Fruit fly (Drosophila melanogaster) whole organism, wandering third instar larva: Measurements from ENCODE around the gene CG9121.
A peak's percentile ranks its signal among the peaks of the same experiment; 100 is the strongest.

ENCODE experiments used
- Abd-B ChIP-seq: fragments of >200 bp; optimal IDR thresholded peaks from 2 replicates; lab custom pipeline; 2017; ENCODE audit warnings: missing biosample characterization, missing genetic modification characterization
- CG32264 ChIP-seq: fragments of 200-800 bp; sonication (Bioruptor generic); optimal IDR thresholded peaks from 2 replicates; lab custom pipeline; 2016; ENCODE audit warnings: missing biosample characterization, missing genetic modification characterization
- CG9705 ChIP-seq: fragments of 200-800 bp; sonication (Bioruptor generic); optimal IDR thresholded peaks from 2 replicates; lab custom pipeline; 2018; ENCODE audit warnings: missing biosample characterization, mild to moderate bottlenecking, missing genetic modification characterization
- Dfd ChIP-seq: fragments of >200 bp; optimal IDR thresholded peaks from 2 replicates; lab custom pipeline; 2017; ENCODE audit warnings: missing biosample characterization, missing genetic modification characterization
- GATAd ChIP-seq: sonication (Bioruptor generic); optimal IDR thresholded peaks from 2 replicates; lab custom pipeline; 2016; ENCODE audit warnings: missing biosample characterization, missing genetic modification characterization
- HLH106 ChIP-seq: fragments of 200-800 bp; optimal IDR thresholded peaks from 3 replicates; lab custom pipeline; 2019; ENCODE audit warnings: missing biosample characterization, mild to moderate bottlenecking, missing genetic modification characterization, moderate library complexity
- Hnf4 ChIP-seq: fragments of 200-800 bp; sonication (Bioruptor generic); optimal IDR thresholded peaks from 2 replicates; lab custom pipeline; 2016; ENCODE audit warnings: missing biosample characterization, mild to moderate bottlenecking, missing genetic modification characterization
- Hr78 ChIP-seq: fragments of >200 bp; optimal IDR thresholded peaks from 2 replicates; lab custom pipeline; 2017; ENCODE audit warnings: missing biosample characterization, missing genetic modification characterization
- Hr83 ChIP-seq: fragments of 200-300 bp; sonication (Bioruptor generic); optimal IDR thresholded peaks from 2 replicates; lab custom pipeline; 2016; ENCODE audit warnings: missing biosample characterization, mild to moderate bottlenecking, missing genetic modification characterization, moderate library complexity; ENCODE audit not compliant: poor library complexity, severe bottlenecking
- Jra ChIP-seq: sonication (Bioruptor generic); optimal IDR thresholded peaks from 2 replicates; lab custom pipeline; 2016; ENCODE audit warnings: missing biosample characterization, missing genetic modification characterization
- Mio ChIP-seq: sonication (Bioruptor generic); optimal IDR thresholded peaks from 2 replicates; lab custom pipeline; 2016; ENCODE audit warnings: missing biosample characterization, missing genetic modification characterization
- N ChIP-seq: fragments of >200 bp; optimal IDR thresholded peaks from 2 replicates; lab custom pipeline; 2018; ENCODE audit warnings: missing biosample characterization, missing external identifiers, missing genetic modification characterization
- OdsH ChIP-seq: fragments of 200-800 bp; sonication (Bioruptor generic); optimal IDR thresholded peaks from 2 replicates; lab custom pipeline; 2016; ENCODE audit warnings: missing biosample characterization, mild to moderate bottlenecking, missing genetic modification characterization
- Rel ChIP-seq, 2 experiments: fragments of 200-800 bp; sonication (Bioruptor generic) in 1 of 2; optimal IDR thresholded peaks; 2 replicates in 1 of 2; 3 replicates in 1 of 2; lab custom pipeline; 2016 to 2019; ENCODE audit warnings: mild to moderate bottlenecking in 2 of 2, missing biosample characterization in 2 of 2, missing genetic modification characterization in 2 of 2, moderate library complexity in 1 of 2
- Sp1 ChIP-seq: fragments of 200-800 bp; sonication (Bioruptor generic); optimal IDR thresholded peaks from 3 replicates; lab custom pipeline; 2019; ENCODE audit warnings: missing biosample characterization, mild to moderate bottlenecking, missing genetic modification characterization, moderate library complexity
- Vsx2 ChIP-seq: fragments of 200-300, 225-300 bp; sonication (Bioruptor generic); optimal IDR thresholded peaks from 2 replicates; lab custom pipeline; 2018; ENCODE audit warnings: missing biosample characterization, missing genetic modification characterization; ENCODE audit not compliant: partially characterized antibody
- br ChIP-seq: fragments of 200-800 bp; sonication (Bioruptor generic); optimal IDR thresholded peaks from 2 replicates; lab custom pipeline; 2016; ENCODE audit warnings: missing biosample characterization, missing genetic modification characterization
- brk ChIP-seq: fragments of 200-800 bp; sonication (Bioruptor generic); optimal IDR thresholded peaks from 2 replicates; lab custom pipeline; 2016; ENCODE audit warnings: missing biosample characterization, mild to moderate bottlenecking, missing genetic modification characterization
- dmrt93B ChIP-seq: fragments of 200-800 bp; sonication (Bioruptor generic); optimal IDR thresholded peaks from 2 replicates; lab custom pipeline; 2018; ENCODE audit warnings: missing biosample characterization, mild to moderate bottlenecking, missing genetic modification characterization
- dsf ChIP-seq: sonication (Bioruptor generic); optimal IDR thresholded peaks from 2 replicates; lab custom pipeline; 2016; ENCODE audit warnings: missing biosample characterization, missing genetic modification characterization, borderline replicate concordance
- ey ChIP-seq: fragments of 200-800 bp; sonication (Bioruptor generic); optimal IDR thresholded peaks from 2 replicates; lab custom pipeline; 2016; ENCODE audit warnings: missing biosample characterization, missing genetic modification characterization
- foxo ChIP-seq, 2 experiments: fragments of 200-800 bp; sonication (Bioruptor generic); optimal IDR thresholded peaks; 2 replicates in 1 of 2; 3 replicates in 1 of 2; lab custom pipeline; 2016 to 2017; ENCODE audit warnings: missing biosample characterization in 2 of 2, missing genetic modification characterization in 2 of 2
- fru ChIP-seq: fragments of 200-800 bp; sonication (Bioruptor generic); optimal IDR thresholded peaks from 3 replicates; lab custom pipeline; 2016; ENCODE audit warnings: missing biosample characterization, mild to moderate bottlenecking, missing genetic modification characterization
- h ChIP-seq: fragments of 200-800 bp; sonication (Bioruptor generic); optimal IDR thresholded peaks from 3 replicates; lab custom pipeline; 2016; ENCODE audit warnings: missing biosample characterization, mild to moderate bottlenecking, missing genetic modification characterization
- jim ChIP-seq: fragments of 175-275, 200-325 bp; sonication (Bioruptor generic); optimal IDR thresholded peaks from 2 replicates; lab custom pipeline; 2016; ENCODE audit warnings: missing biosample characterization, mild to moderate bottlenecking, missing genetic modification characterization
- psq ChIP-seq: fragments of 200-800 bp; sonication (Bioruptor generic); optimal IDR thresholded peaks from 3 replicates; lab custom pipeline; 2017; ENCODE audit warnings: missing biosample characterization, mild to moderate bottlenecking, missing genetic modification characterization, moderate library complexity
- rgr ChIP-seq: fragments of 200-800 bp; sonication (Bioruptor generic); optimal IDR thresholded peaks from 3 replicates; lab custom pipeline; 2016; ENCODE audit warnings: missing biosample characterization, mild to moderate bottlenecking, missing genetic modification characterization
- sage ChIP-seq: fragments of 200-800 bp; sonication (Bioruptor generic); optimal IDR thresholded peaks from 2 replicates; lab custom pipeline; 2016; ENCODE audit warnings: missing biosample characterization, mild to moderate bottlenecking, missing genetic modification characterization
- sv ChIP-seq: fragments of 200-800 bp; sonication (Bioruptor generic); optimal IDR thresholded peaks from 3 replicates; lab custom pipeline; 2016; ENCODE audit warnings: missing biosample characterization, missing genetic modification characterization
- tai ChIP-seq: sonication (Bioruptor generic); optimal IDR thresholded peaks from 2 replicates; lab custom pipeline; 2016; ENCODE audit warnings: missing biosample characterization, missing genetic modification characterization
- woc ChIP-seq: sonication (Bioruptor generic); optimal IDR thresholded peaks from 2 replicates; lab custom pipeline; 2016; ENCODE audit warnings: missing biosample characterization, mild to moderate bottlenecking, missing genetic modification characterization

Gene CG9121

DNA sequence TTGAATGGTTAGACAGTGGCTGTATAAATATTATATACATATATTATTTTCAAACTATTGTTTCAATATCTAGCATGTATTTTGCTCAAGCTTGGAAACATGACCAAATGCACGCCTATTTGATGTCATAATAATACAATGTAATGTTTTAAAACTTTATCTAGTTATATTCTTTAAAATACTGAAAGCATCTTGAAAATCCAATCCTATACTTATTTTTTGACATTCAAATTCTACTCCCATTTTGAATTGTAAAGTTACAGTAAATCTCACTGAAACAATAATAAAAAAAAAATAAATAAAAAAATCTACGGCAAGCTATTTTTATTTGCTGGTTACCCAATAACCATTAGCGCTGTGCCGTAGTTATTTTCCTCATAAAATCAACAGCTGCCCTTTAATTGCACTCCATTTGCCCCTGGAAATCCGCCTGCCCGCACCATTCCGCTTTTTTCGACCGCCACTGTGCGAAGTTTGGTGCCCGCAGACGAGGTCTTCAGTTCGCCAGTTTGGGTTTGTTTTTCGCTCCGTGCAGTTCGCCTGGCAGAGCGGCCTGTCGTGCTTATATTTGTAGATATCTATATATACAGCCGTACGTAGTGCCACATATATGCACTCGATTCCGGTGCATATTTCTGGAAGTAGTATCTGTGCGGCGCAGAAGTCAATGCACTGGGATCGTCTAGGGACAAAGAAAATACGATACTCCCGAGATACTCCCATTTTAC lies 5.8 kb downstream of the CG9121 start:
- TF ChIP-seq brk (no peak), sv (GFP tag; lab: Kevin White, UChicago) (peak; percentile 31), Sp1 (GFP tag; lab: Kevin White, UChicago) (peak; percentile 11), Vsx2 (GFP tag; lab: Kevin White, UChicago) (peak; percentile 33), CG9705 (no peak), tai (no peak), N (no peak), br (GFP tag; lab: Kevin White, UChicago) (peak; percentile 52), foxo (GFP tag; optimal IDR thresholded peaks at IDR 0.05; lab: Kevin White, UChicago) (peak in 1 of 2 experiments; percentile 43), CG32264 (no peak), OdsH (peak; percentile 18), Dfd (GFP tag; lab: Kevin White, UChicago) (no peak), HLH106 (tag; lab: Kevin White, UChicago) (peak; percentile 28), rgr (GFP tag; lab: Kevin White, UChicago) (peak; percentile 42), Hnf4 (GFP tag; lab: Kevin White, UChicago) (peak; percentile 15), psq (GFP tag; lab: Kevin White, UChicago) (no peak), jim (GFP tag; lab: Kevin White, UChicago) (no peak), Hr78 (no peak), ey (GFP tag; lab: Kevin White, UChicago) (peak; percentile 44), h (peak; percentile 55), dmrt93B (GFP tag; lab: Kevin White, UChicago) (no peak), sage (GFP tag; lab: Kevin White, UChicago) (no peak), Hr83 (peak; percentile 3)

DNA sequence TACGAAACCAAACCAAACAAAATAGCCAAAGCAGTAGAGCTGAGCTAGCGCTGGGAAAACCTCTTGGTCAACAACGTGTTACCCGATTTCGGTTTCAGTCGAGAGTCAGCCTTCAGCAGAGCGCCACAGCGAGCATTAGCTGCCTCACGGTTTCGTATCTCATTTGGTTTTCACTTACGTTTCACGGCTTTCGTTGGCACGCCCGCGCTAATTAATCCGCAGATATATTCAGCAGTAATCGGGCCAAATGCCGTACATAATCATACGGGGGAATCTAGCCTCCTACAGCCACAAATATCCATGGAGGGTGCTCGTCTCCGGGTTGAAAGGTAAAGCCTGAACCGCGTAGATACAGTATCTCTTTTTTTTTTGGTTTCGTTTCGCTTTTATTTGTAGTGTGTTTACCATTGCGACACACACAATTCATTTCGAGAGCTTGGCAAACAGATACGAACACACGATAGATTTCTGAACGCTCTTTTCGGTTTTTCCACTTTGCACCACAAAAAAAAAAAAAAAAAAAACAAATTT lies 6.4 kb downstream of the CG9121 start, which contains the start of gene CG31650:
CG31650 (minus strand) TSS at position 352 of the 531 bp plus-strand sequence.
- TF ChIP-seq HLH106 (tag; lab: Kevin White, UChicago) (no peak), dsf (GFP tag; lab: Kevin White, UChicago) (no peak)

DNA sequence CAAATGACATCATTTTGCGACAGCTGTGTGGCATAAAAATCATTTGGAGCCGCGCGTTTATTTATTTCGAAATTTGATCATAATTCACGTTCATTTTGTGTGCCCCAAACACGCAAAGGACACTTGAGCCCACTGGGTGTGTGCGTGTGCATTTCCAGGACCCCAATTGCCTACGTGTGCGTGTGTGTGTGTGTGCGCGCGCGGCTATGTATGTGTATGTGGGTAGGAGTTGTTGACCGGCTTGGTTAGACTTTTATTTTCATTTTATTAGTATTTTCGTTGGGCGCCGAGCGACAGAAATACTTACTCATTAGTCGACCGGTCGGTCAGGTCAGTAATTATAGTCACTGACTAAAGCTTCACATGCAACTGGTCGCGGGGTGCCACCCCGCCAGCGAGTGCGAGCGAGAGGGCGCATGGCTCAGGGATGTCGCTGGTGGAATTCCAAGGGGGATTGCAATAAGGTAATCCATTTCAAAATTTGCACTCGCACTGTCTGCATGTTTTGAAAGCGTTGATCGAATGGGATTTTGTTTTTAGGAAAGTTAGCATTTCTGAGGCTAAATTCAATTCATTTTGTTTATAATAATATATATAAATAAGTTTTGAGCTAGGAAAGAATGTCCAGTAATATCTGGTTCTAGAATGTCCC lies 7.2 kb downstream of the CG9121 start:
- TF ChIP-seq CG9705 (no peak), foxo (GFP tag; optimal IDR thresholded peaks at IDR 0.05; lab: Kevin White, UChicago) (peak in 1 of 2 experiments; percentile 73), Hnf4 (GFP tag; lab: Kevin White, UChicago) (peak; percentile 72), ey (GFP tag; lab: Kevin White, UChicago) (peak; percentile 51), N (no peak), HLH106 (tag; lab: Kevin White, UChicago) (peak; percentile 48), GATAd (GFP tag; lab: Kevin White, UChicago) (no peak), h (peak; percentile 54), sv (GFP tag; lab: Kevin White, UChicago) (no peak), Hr78 (no peak), dmrt93B (GFP tag; lab: Kevin White, UChicago) (peak; percentile 20), CG32264 (no peak), Rel (GFP tag; optimal IDR thresholded peaks at IDR 0.05; lab: Kevin White, UChicago) (no peak), Rel (tag; optimal IDR thresholded peaks at IDR 0.05; lab: Kevin White, UChicago) (peak; percentile 16), Hr83 (no peak), br (GFP tag; lab: Kevin White, UChicago) (peak; percentile 48), OdsH (peak; percentile 46), rgr (GFP tag; lab: Kevin White, UChicago) (peak; percentile 55), Sp1 (GFP tag; lab: Kevin White, UChicago) (peak; percentile 28), fru (GFP tag; lab: Kevin White, UChicago) (peak; percentile 47), Abd-B (GFP tag; lab: Kevin White, UChicago) (no peak), woc (no peak), Jra (no peak), psq (GFP tag; lab: Kevin White, UChicago) (peak; percentile 49), Mio (GFP tag; lab: Kevin White, UChicago) (no peak)
